Fruit fly (Drosophila melanogaster) Kc167 (cell line): Measurements from ENCODE around the gene Eo.

ENCODE experiments used
- h ChIP-seq: fragments of >200 bp; optimal IDR thresholded peaks from 3 replicates; lab custom pipeline; 2018; ENCODE audit warnings: missing external identifiers
- insv ChIP-seq: fragments of >200 bp; optimal IDR thresholded peaks from 3 replicates; lab custom pipeline; 2018; ENCODE audit warnings: missing external identifiers
- psq ChIP-seq: fragments of >200 bp; optimal IDR thresholded peaks from 2 replicates; lab custom pipeline; 2017; ENCODE audit warnings: missing external identifiers

dm6 chrX:14868414-14868813 lies 50.2 kb downstream of the Eo start:
- TF ChIP-seq h (lab: Kevin White, UChicago): no peak
- TF ChIP-seq psq (lab: Kevin White, UChicago): no peak
- TF ChIP-seq insv: no peak
